Fruit fly (Drosophila melanogaster): ENCODE results near the gene Hsp67Bc.

Hsp67Bc gene

dm6 chr3L:9410754-9411423, 38.6 kb upstream of the Hsp67Bc start, which contains the start of the genes CG4022 and Cpsf5 (continued):
- peak; percentile 84 for TF ChIP-seq HLH3B (GFP tag; IDR thresholded peaks at IDR 0.05)
- peak; percentile 89 for TF ChIP-seq CG9797 (GFP tag; optimal IDR thresholded peaks at IDR 0.05)
- TF ChIP-seq btn (GFP tag; optimal IDR thresholded peaks at IDR 0.05): no peak
- TF ChIP-seq Nf-YA (GFP tag; IDR thresholded peaks at IDR 0.05): peak; percentile 71
- peak; percentile 87 for TF ChIP-seq fd3F (GFP tag; optimal IDR thresholded peaks at IDR 0.05)
- no peak for TF ChIP-seq Jarid2 (GFP tag; optimal IDR thresholded peaks at IDR 0.05)
- peak; percentile 39; the same call in 1 of the 2 replicates for TF ChIP-seq gsb (GFP tag; IDR thresholded peaks at IDR 0.05)
- TF ChIP-seq sd (tag; optimal IDR thresholded peaks at IDR 0.05): peak; percentile 47
- no peak for TF ChIP-seq ftz-f1 (GFP tag; optimal IDR thresholded peaks at IDR 0.05)
- peak; percentile 90 for TF ChIP-seq CG8924 (tag; optimal IDR thresholded peaks at IDR 0.05)
- peak; percentile 71; the same call in 1 of the 2 replicates for TF ChIP-seq CG43689 (GFP tag; IDR thresholded peaks at IDR 0.05)
- no peak for TF ChIP-seq CG3726 (GFP tag; IDR thresholded peaks at IDR 0.05)
- peak; percentile 86 for TF ChIP-seq CG33557 (GFP tag; optimal IDR thresholded peaks at IDR 0.05)
- peak; percentile 67 for TF ChIP-seq Spps (tag; optimal IDR thresholded peaks at IDR 0.05)
- TF ChIP-seq CG1647 (GFP tag; optimal IDR thresholded peaks at IDR 0.05): peak; percentile 53
- TF ChIP-seq ewg (GFP tag; optimal IDR thresholded peaks at IDR 0.05): peak; percentile 79
- TF ChIP-seq sqz (GFP tag; optimal IDR thresholded peaks at IDR 0.05): peak; percentile 84
- TF ChIP-seq slp2 (GFP tag; optimal IDR thresholded peaks at IDR 0.05): peak; percentile 46
- peak; percentile 73 for TF ChIP-seq croc (GFP tag; conservative IDR thresholded peaks at IDR 0.05)
- TF ChIP-seq Atf3 (GFP tag; optimal IDR thresholded peaks at IDR 0.05): peak; percentile 36
- TF ChIP-seq CG31441 (GFP tag; IDR thresholded peaks at IDR 0.05): peak; percentile 79
- peak; percentile 86 for TF ChIP-seq dmrt11E (tag; optimal IDR thresholded peaks at IDR 0.05)
- peak; percentile 69 for TF ChIP-seq Oli (tag; optimal IDR thresholded peaks at IDR 0.05)
- TF ChIP-seq prd (optimal IDR thresholded peaks at IDR 0.05): no peak
- peak; percentile 84 for TF ChIP-seq prd (GFP tag; IDR thresholded peaks at IDR 0.05)
- TF ChIP-seq CG9932 (GFP tag; IDR thresholded peaks at IDR 0.05): peak; percentile 93
- peak; percentile 46 for TF ChIP-seq CG31388 (GFP tag; optimal IDR thresholded peaks at IDR 0.05)
- TF ChIP-seq h (optimal IDR thresholded peaks at IDR 0.05): no peak
- 0 out of 2 replicates have a peak, but pooled peaks have one; percentile 29 for TF ChIP-seq sens-2 (GFP tag; IDR thresholded peaks at IDR 0.05)
- TF ChIP-seq bcd (GFP tag; optimal IDR thresholded peaks at IDR 0.05): peak; percentile 73
- peak; percentile 51 for TF ChIP-seq CG6254 (GFP tag; optimal IDR thresholded peaks at IDR 0.05)
- no peak for TF ChIP-seq Trl (optimal IDR thresholded peaks at IDR 0.05)
- peak; percentile 57 for TF ChIP-seq Trl (GFP tag; optimal IDR thresholded peaks at IDR 0.05)
- no peak for TF ChIP-seq CG16779 (GFP tag; IDR thresholded peaks at IDR 0.05)
- peak; percentile 68 for TF ChIP-seq fd96Cb (tag; optimal IDR thresholded peaks at IDR 0.05)
- peak; percentile 61 for TF ChIP-seq pum (GFP tag; optimal IDR thresholded peaks at IDR 0.05)
- TF ChIP-seq CG11723 (GFP tag; optimal IDR thresholded peaks at IDR 0.05): peak; percentile 52
- peak; percentile 45 for TF ChIP-seq ab (GFP tag; optimal IDR thresholded peaks at IDR 0.05)
- TF ChIP-seq wdn (GFP tag; IDR thresholded peaks at IDR 0.05): peak; percentile 55; the same call in 1 of the 2 replicates
- TF ChIP-seq CG15514 (GFP tag; optimal IDR thresholded peaks at IDR 0.05): peak; percentile 100
- TF ChIP-seq inv (GFP tag; IDR thresholded peaks at IDR 0.05; ENCODE audit: partially characterized antibody): peak; percentile 49; the same call in 1 of the 2 replicates
- TF ChIP-seq CG34224 (GFP tag; IDR thresholded peaks at IDR 0.05; ENCODE audit: partially characterized antibody): no peak
- TF ChIP-seq Tbp (GFP tag; optimal IDR thresholded peaks at IDR 0.05): no peak
- peak; percentile 42 for TF ChIP-seq CG1233 (GFP tag; optimal IDR thresholded peaks at IDR 0.05)
- 0 out of 3 replicates have a peak, but pooled peaks have one; percentile 20 for TF ChIP-seq CG11560 (tag; IDR thresholded peaks at IDR 0.05)
- TF ChIP-seq cg (GFP tag; optimal IDR thresholded peaks at IDR 0.05): no peak
- peak; percentile 52 for TF ChIP-seq BEAF-32 (GFP tag; optimal IDR thresholded peaks at IDR 0.05)
- peak; percentile 85 for TF ChIP-seq Chrac-16 (GFP tag; optimal IDR thresholded peaks at IDR 0.05)
- TF ChIP-seq crol (GFP tag; IDR thresholded peaks at IDR 0.05): no peak
- TF ChIP-seq D19A (tag; optimal IDR thresholded peaks at IDR 0.05): peak; percentile 52

Measured in whole organism, embryonic.